Worm (Caenorhabditis elegans) whole organism, L3 larva: Measurements from ENCODE around the gene tag-275.

Experiments used
- R02D3.7 ChIP-seq: fragments of 150-350 bp; optimal IDR thresholded peaks from 2 replicates; lab custom pipeline; 2014; ENCODE audit warnings: missing biosample characterization, missing genetic modification characterization
- ZK546.5 ChIP-seq: sonication (generic microtip); optimal IDR thresholded peaks from 2 replicates; lab custom pipeline; 2017; ENCODE audit warnings: missing biosample characterization, missing genetic modification characterization
- aly-2 ChIP-seq: fragments of 150-350 bp; optimal IDR thresholded peaks from 2 replicates; lab custom pipeline; 2014; ENCODE audit warnings: missing biosample characterization, missing genetic modification characterization
- ama-1 ChIP-seq: fragments of 150-350 bp; optimal IDR thresholded peaks from 2 replicates; lab custom pipeline; 2018
- ceh-16 ChIP-seq: sonication (generic microtip); optimal IDR thresholded peaks from 2 replicates; lab custom pipeline; 2017; ENCODE audit warnings: missing biosample characterization, missing genetic modification characterization
- ceh-82 ChIP-seq: fragments of 150-350 bp; optimal IDR thresholded peaks from 2 replicates; lab custom pipeline; 2014; ENCODE audit warnings: missing biosample characterization, missing genetic modification characterization
- daf-12 ChIP-seq: fragments of 150-350 bp; optimal IDR thresholded peaks from 2 replicates; lab custom pipeline; 2014; ENCODE audit warnings: missing biosample characterization, missing genetic modification reagents, missing genetic modification characterization
- elt-1 ChIP-seq: fragments of 150-350 bp; optimal IDR thresholded peaks from 2 replicates; lab custom pipeline; 2014; ENCODE audit warnings: missing biosample characterization, missing genetic modification characterization
- elt-2 ChIP-seq: sonication (generic microtip); optimal IDR thresholded peaks from 2 replicates; lab custom pipeline; 2016; ENCODE audit warnings: missing genetic modification reagents, mild to moderate bottlenecking, missing genetic modification characterization, missing compliant biosample characterization
- elt-3 ChIP-seq, 3 experiments: fragments of 150-350 bp in 1 of 3; sonication (generic microtip) in 2 of 3; optimal IDR thresholded peaks; 2 replicates in 2 of 3; 4 replicates in 1 of 3; lab custom pipeline; 2014 to 2017; ENCODE audit warnings: missing biosample characterization in 3 of 3, missing genetic modification characterization in 3 of 3
- fkh-10 ChIP-seq: sonication (generic microtip); optimal IDR thresholded peaks from 2 replicates; lab custom pipeline; 2017; ENCODE audit warnings: missing biosample characterization, missing genetic modification reagents, missing genetic modification characterization
- fos-1 ChIP-seq: fragments of 150-350 bp; optimal IDR thresholded peaks from 2 replicates; lab custom pipeline; 2014; ENCODE audit warnings: missing biosample characterization, missing genetic modification characterization
- hmg-11 ChIP-seq: sonication (generic microtip); optimal IDR thresholded peaks from 2 replicates; lab custom pipeline; 2016; ENCODE audit warnings: missing genetic modification characterization, missing compliant biosample characterization
- jun-1 ChIP-seq: fragments of 150-350 bp; optimal IDR thresholded peaks from 2 replicates; lab custom pipeline; 2014; ENCODE audit warnings: missing biosample characterization, missing genetic modification reagents, missing genetic modification characterization
- lin-15B ChIP-seq: fragments of 150-350 bp; optimal IDR thresholded peaks from 2 replicates; lab custom pipeline; 2014; ENCODE audit warnings: missing biosample characterization, missing genetic modification characterization
- lin-39 ChIP-seq: fragments of 150-350 bp; optimal IDR thresholded peaks from 2 replicates; lab custom pipeline; 2018; ENCODE audit warnings: missing biosample characterization, missing genetic modification reagents, missing genetic modification characterization
- lsy-12 ChIP-seq: sonication (generic microtip); optimal IDR thresholded peaks from 2 replicates; lab custom pipeline; 2016; ENCODE audit warnings: mild to moderate bottlenecking, missing genetic modification characterization, missing compliant biosample characterization
- mdl-1 ChIP-seq: fragments of 150-350 bp; optimal IDR thresholded peaks from 2 replicates; lab custom pipeline; 2014; ENCODE audit warnings: missing biosample characterization, missing genetic modification characterization
- mml-1 ChIP-seq: fragments of 150-350 bp; sonication (generic microtip); optimal IDR thresholded peaks from 3 replicates; lab custom pipeline; 2014; ENCODE audit warnings: missing biosample characterization, missing genetic modification characterization
- nfya-1 ChIP-seq: sonication (generic microtip); optimal IDR thresholded peaks from 2 replicates; lab custom pipeline; 2017; ENCODE audit warnings: missing genetic modification characterization, mild to moderate bottlenecking, missing compliant biosample characterization, antibody characterized with exemption, moderate library complexity; ENCODE audit not compliant: insufficient read depth
- nhr-237 ChIP-seq: fragments of 150-350 bp; optimal IDR thresholded peaks from 2 replicates; lab custom pipeline; 2014; ENCODE audit warnings: missing biosample characterization, missing genetic modification characterization
- nhr-25 ChIP-seq: sonication (generic microtip); optimal IDR thresholded peaks from 2 replicates; lab custom pipeline; 2017; ENCODE audit warnings: missing biosample characterization, missing genetic modification characterization
- nhr-28 ChIP-seq: fragments of 150-350 bp; optimal IDR thresholded peaks from 2 replicates; lab custom pipeline; 2014; ENCODE audit warnings: missing biosample characterization, missing genetic modification characterization
- nhr-43 ChIP-seq: sonication (generic microtip); optimal IDR thresholded peaks from 2 replicates; lab custom pipeline; 2016; ENCODE audit warnings: mild to moderate bottlenecking, missing genetic modification characterization, missing compliant biosample characterization; ENCODE audit not compliant: poor library complexity, severe bottlenecking
- nhr-67 ChIP-seq: fragments of 150-350 bp; optimal IDR thresholded peaks from 2 replicates; lab custom pipeline; 2014; ENCODE audit warnings: missing biosample characterization, missing genetic modification characterization
- nhr-77 ChIP-seq: fragments of 150-350 bp; optimal IDR thresholded peaks from 2 replicates; lab custom pipeline; 2014; ENCODE audit warnings: missing biosample characterization, missing genetic modification characterization
- pqm-1 ChIP-seq: fragments of 150-350 bp; optimal IDR thresholded peaks from 2 replicates; lab custom pipeline; 2017; ENCODE audit warnings: missing biosample characterization, missing genetic modification characterization, inconsistent platforms
- sea-2 ChIP-seq: fragments of 150-350 bp; sonication (generic microtip); optimal IDR thresholded peaks from 4 replicates; lab custom pipeline; 2014; ENCODE audit warnings: missing biosample characterization, missing genetic modification reagents, missing genetic modification characterization
- skn-1 ChIP-seq: fragments of 150-350 bp; optimal IDR thresholded peaks from 2 replicates; lab custom pipeline; 2014; ENCODE audit warnings: missing biosample characterization, missing genetic modification characterization
- snpc-4 ChIP-seq: fragments of 150-350 bp; optimal IDR thresholded peaks from 2 replicates; lab custom pipeline; 2014; ENCODE audit warnings: missing biosample characterization, missing genetic modification characterization
- tbx-2 ChIP-seq: sonication (generic microtip); optimal IDR thresholded peaks from 2 replicates; lab custom pipeline; 2016; ENCODE audit warnings: mild to moderate bottlenecking, missing genetic modification characterization, missing compliant biosample characterization
- ztf-11 ChIP-seq: fragments of 150-350 bp; optimal IDR thresholded peaks from 2 replicates; lab custom pipeline; 2014; ENCODE audit warnings: missing biosample characterization, missing genetic modification characterization
- ztf-4 ChIP-seq: fragments of 150-350 bp; optimal IDR thresholded peaks from 2 replicates; lab custom pipeline; 2014; ENCODE audit warnings: missing biosample characterization, missing genetic modification characterization

tag-275 gene

ce11 chrX:6162037-6162436 lies 11.7 kb upstream of the tag-275 start:
- TF ChIP-seq ztf-11 = no peak
- TF ChIP-seq nfya-1 (tag; lab: Kevin White, UChicago) = peak; percentile 47

ce11 chrX:6160427-6160826 lies 10.1 kb upstream of the tag-275 start, which contains the start of gene odd-2:
odd-2 (minus strand) TSS chrX:6160527.
- no peak for TF ChIP-seq nhr-67 (tag; lab: Kevin White, UChicago)
- no peak for TF ChIP-seq mdl-1 (tag; lab: Kevin White, UChicago)
- TF ChIP-seq lsy-12 (tag; lab: Kevin White, UChicago) = no peak
- no peak for TF ChIP-seq nhr-28 (tag; lab: Kevin White, UChicago)
- no peak for TF ChIP-seq ztf-4 (tag; lab: Kevin White, UChicago)
- no peak for TF ChIP-seq sea-2 (GFP tag; lab: Kevin White, UChicago)
- TF ChIP-seq tbx-2 (tag; lab: Kevin White, UChicago) = no peak
- no peak for TF ChIP-seq hmg-11 (tag; lab: Kevin White, UChicago)
- no peak for TF ChIP-seq ama-1
- TF ChIP-seq fkh-10 (GFP tag; lab: Kevin White, UChicago) = no peak
- TF ChIP-seq skn-1 = no peak
- TF ChIP-seq lin-15B (tag; lab: Kevin White, UChicago) = no peak
- TF ChIP-seq R02D3.7 (tag; lab: Kevin White, UChicago) = no peak

- TF ChIP-seq ztf-11 (no peak), ceh-16 (tag; lab: Kevin White, UChicago) (no peak), nhr-28 (tag; lab: Kevin White, UChicago) (no peak), hmg-11 (tag; lab: Kevin White, UChicago) (no peak), aly-2 (tag; lab: Kevin White, UChicago) (no peak), nhr-67 (tag; lab: Kevin White, UChicago) (no peak), mml-1 (tag; lab: Kevin White, UChicago) (no peak), nfya-1 (tag; lab: Kevin White, UChicago) (no peak), ceh-82 (tag; lab: Kevin White, UChicago) (no peak), elt-3 (tag; optimal IDR thresholded peaks at IDR 0.05; lab: Kevin White, UChicago) (no peak), tbx-2 (tag; lab: Kevin White, UChicago) (no peak)
These were observed 9.2 kb upstream of the tag-275 start for ce11 chrX:6159562-6159961.

- TF ChIP-seq fkh-10 (GFP tag; lab: Kevin White, UChicago) (no peak), lin-15B (tag; lab: Kevin White, UChicago) (no peak), pqm-1 (tag; lab: Kevin White, UChicago) (peak; percentile 24), snpc-4 (tag; lab: Kevin White, UChicago) (no peak), daf-12 (tag; lab: Kevin White, UChicago) (no peak), mdl-1 (tag; lab: Kevin White, UChicago) (no peak), ama-1 (no peak), elt-2 (tag; lab: Kevin White, UChicago) (peak; percentile 52), nhr-25 (tag; lab: Kevin White, UChicago) (no peak), ZK546.5 (tag; lab: Kevin White, UChicago) (no peak)
- TF ChIP-seq, all 47 proteins: peak for 2
These were observed 7.1 kb upstream of the tag-275 start for ce11 chrX:6157411-6157916.

- TF ChIP-seq skn-1 (no peak), nhr-237 (tag; lab: Kevin White, UChicago) (no peak), lin-39 (tag; lab: Kevin White, UChicago) (peak; percentile 55), R02D3.7 (tag; lab: Kevin White, UChicago) (no peak)
These were observed 5.1 kb upstream of the tag-275 start for ce11 chrX:6155436-6155835.

ce11 chrX:6150949-6151519 lies 685 bp upstream of the tag-275 start:
- TF ChIP-seq nhr-77 = no peak
- TF ChIP-seq nhr-43 (tag; lab: Kevin White, UChicago) = no peak
- no peak for TF ChIP-seq aly-2 (tag; lab: Kevin White, UChicago)
- no peak for TF ChIP-seq skn-1
- TF ChIP-seq ztf-11 = no peak
- TF ChIP-seq fkh-10 (GFP tag; lab: Kevin White, UChicago) = no peak
- no peak for TF ChIP-seq elt-2 (tag; lab: Kevin White, UChicago)
- no peak for TF ChIP-seq nfya-1 (tag; lab: Kevin White, UChicago)
- no peak for TF ChIP-seq jun-1 (tag; lab: Kevin White, UChicago)
- no peak for TF ChIP-seq tbx-2 (tag; lab: Kevin White, UChicago)
- no peak for TF ChIP-seq lin-15B (tag; lab: Kevin White, UChicago)
- no peak for TF ChIP-seq lin-39 (tag; lab: Kevin White, UChicago)
- TF ChIP-seq fos-1 (tag; lab: Kevin White, UChicago) = no peak
- TF ChIP-seq elt-1 = no peak
- TF ChIP-seq mdl-1 (tag; lab: Kevin White, UChicago) = no peak
- no peak for TF ChIP-seq hmg-11 (tag; lab: Kevin White, UChicago)
- TF ChIP-seq, all 47 proteins: peak for 0
